Fruit fly (Drosophila melanogaster): ENCODE measurements around the gene indra.

DNA sequence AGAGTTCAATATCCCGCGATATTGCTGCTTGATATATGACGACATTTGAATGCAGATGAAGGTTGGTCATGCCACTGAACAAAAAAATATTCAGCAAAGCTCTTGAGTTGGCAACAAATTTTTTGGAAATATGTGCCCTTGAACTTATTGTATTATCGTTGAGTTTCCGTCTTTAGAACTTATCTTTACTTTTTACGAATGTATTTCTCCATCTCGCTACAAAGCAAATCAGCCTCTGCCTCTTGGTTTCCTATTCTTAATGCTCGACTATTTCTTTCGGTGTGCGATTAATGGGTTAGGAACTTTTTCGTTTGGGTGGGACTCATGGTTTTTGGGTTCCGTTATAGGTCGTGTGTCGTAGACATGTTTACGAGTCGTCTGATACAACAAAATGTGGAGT lies 19.1 kb downstream of the indra start:
- TF ChIP-seq mam (GFP tag; optimal IDR thresholded peaks at IDR 0.05) (peak; percentile 28), sna (GFP tag; IDR thresholded peaks at IDR 0.05; ENCODE audit: partially characterized antibody) (no peak)

All from whole organism, embryonic.